Worm (Caenorhabditis elegans): Measurements from ENCODE around the gene clec-71.

DNA sequence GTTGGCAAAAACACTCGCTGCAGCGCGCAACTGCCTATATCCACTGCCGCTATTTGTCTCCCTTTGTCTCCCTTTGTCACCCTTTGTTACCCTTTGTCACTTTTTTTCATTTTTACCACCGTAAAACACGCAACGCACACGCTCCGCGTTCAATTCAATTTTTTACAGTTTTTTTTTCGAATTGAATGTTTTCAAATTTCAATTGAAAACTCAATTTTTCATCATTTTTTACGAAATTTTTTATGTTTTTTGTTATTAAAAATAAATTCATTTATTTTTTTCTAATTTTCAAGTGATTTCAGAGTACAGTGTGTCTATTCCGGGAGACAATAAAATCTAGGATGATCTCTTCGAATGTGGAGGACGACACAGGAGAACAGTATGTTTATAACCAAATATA is 5.7 kb downstream of the clec-71 start, which contains the start of gene Y46C8AL.11:
- TF ChIP-seq ztf-11 (tag; optimal IDR thresholded peaks at IDR 0.05): no peak
- no peak for TF ChIP-seq ztf-4 (tag; optimal IDR thresholded peaks at IDR 0.05)
- no peak for TF ChIP-seq mdl-1 (tag; optimal IDR thresholded peaks at IDR 0.05)
- TF ChIP-seq unc-30 (tag; optimal IDR thresholded peaks at IDR 0.05): no peak

Measured in whole organism, L1 larva.